Worm (Caenorhabditis elegans) whole organism, L4 larva: Measurements from ENCODE around the gene rpac-40.

Experiments used
- R02D3.7 ChIP-seq: fragments of 150-350 bp; sonication (generic microtip); optimal IDR thresholded peaks from 3 replicates; lab custom pipeline; 2014; ENCODE audit warnings: missing biosample characterization, missing genetic modification characterization
- aly-2 ChIP-seq: sonication (generic microtip); optimal IDR thresholded peaks from 2 replicates; lab custom pipeline; 2018; ENCODE audit warnings: missing biosample characterization, missing genetic modification characterization
- ceh-32 ChIP-seq: sonication (generic microtip); optimal IDR thresholded peaks from 2 replicates; lab custom pipeline; 2016; ENCODE audit warnings: mild to moderate bottlenecking, missing genetic modification characterization, missing compliant biosample characterization; ENCODE audit not compliant: poor library complexity
- ceh-82 ChIP-seq: sonication (generic microtip); optimal IDR thresholded peaks from 2 replicates; lab custom pipeline; 2017; ENCODE audit warnings: missing biosample characterization, missing genetic modification characterization
- dve-1 ChIP-seq: sonication (generic microtip); optimal IDR thresholded peaks from 2 replicates; lab custom pipeline; 2017; ENCODE audit warnings: antibody characterized with exemption, mild to moderate bottlenecking, missing genetic modification characterization, missing compliant biosample characterization; ENCODE audit not compliant: insufficient read depth
- gei-8 ChIP-seq: fragments of 200-800 bp; sonication (Bioruptor generic); optimal IDR thresholded peaks from 2 replicates; lab custom pipeline; 2018; ENCODE audit warnings: mild to moderate bottlenecking, missing genetic modification characterization, missing compliant biosample characterization
- lin-39 ChIP-seq: fragments of 150-350 bp; optimal IDR thresholded peaks from 2 replicates; lab custom pipeline; 2014; ENCODE audit warnings: missing biosample characterization, missing genetic modification reagents, missing genetic modification characterization
- nhr-237 ChIP-seq: sonication (generic microtip); optimal IDR thresholded peaks from 2 replicates; lab custom pipeline; 2017; ENCODE audit warnings: missing biosample characterization, missing genetic modification characterization
- nhr-48 ChIP-seq: sonication (generic microtip); optimal IDR thresholded peaks from 2 replicates; lab custom pipeline; 2016; ENCODE audit warnings: mild to moderate bottlenecking, missing genetic modification characterization, missing compliant biosample characterization
- pha-4 ChIP-seq, 2 experiments: fragments of 150-350 bp in 1 of 2; fragments of 200-800 bp in 1 of 2; sonication (Bioruptor generic) in 1 of 2; IDR thresholded peaks in 1 of 2; optimal IDR thresholded peaks in 1 of 2; 2 replicates each; pipeline versions ENCODE4 v1.3.6 to Lab custom; 2014 to 2022; ENCODE audit warnings: missing genetic modification characterization in 2 of 2, missing genetic modification reagents in 2 of 2, missing biosample characterization in 1 of 2, missing compliant biosample characterization in 1 of 2
- skn-1 ChIP-seq: fragments of 150-350 bp; optimal IDR thresholded peaks from 2 replicates; lab custom pipeline; 2014; ENCODE audit warnings: missing biosample characterization, missing genetic modification characterization
- snpc-4 ChIP-seq: fragments of 150-350 bp; optimal IDR thresholded peaks from 2 replicates; lab custom pipeline; 2014; ENCODE audit warnings: missing biosample characterization, missing genetic modification characterization

DNA sequence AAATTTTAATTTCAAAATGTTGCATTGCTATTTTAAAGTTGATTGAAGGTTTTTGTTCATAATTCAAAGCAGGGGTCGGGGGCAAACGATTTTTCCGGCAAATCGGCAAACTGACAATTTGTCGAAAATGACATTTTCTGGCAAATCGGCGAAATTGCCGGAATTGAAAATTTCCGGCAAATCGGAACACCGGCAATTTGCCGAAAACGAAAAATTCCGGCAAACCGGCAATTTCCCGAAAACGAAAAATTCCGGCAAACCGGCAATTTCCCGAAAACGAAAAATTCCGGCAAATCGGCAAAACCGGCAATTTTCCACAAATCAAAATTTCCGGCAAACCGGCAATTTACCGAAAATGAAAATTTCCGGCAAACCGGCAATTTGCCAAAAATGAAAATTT is 9.1 kb upstream of the rpac-40 start:
- TF ChIP-seq nhr-237 (tag; lab: Kevin White, UChicago): no peak
- no peak for TF ChIP-seq R02D3.7
- no peak for TF ChIP-seq dve-1
- no peak for TF ChIP-seq aly-2
- TF ChIP-seq nhr-48: no peak
- no peak for TF ChIP-seq snpc-4 (tag; lab: Kevin White, UChicago)
- TF ChIP-seq lin-39 (tag; lab: Kevin White, UChicago): no peak
- TF ChIP-seq skn-1 (tag; lab: Kevin White, UChicago): no peak
- no peak for TF ChIP-seq ceh-82
- TF ChIP-seq pha-4 (GFP tag; IDR thresholded peaks at IDR 0.05; lab: Robert Waterston, UW): no peak
- no peak for TF ChIP-seq pha-4 (tag; optimal IDR thresholded peaks at IDR 0.05; lab: Kevin White, UChicago)
- TF ChIP-seq ceh-32 (tag; lab: Kevin White, UChicago): no peak
- peak; percentile 56 for TF ChIP-seq gei-8 (GFP tag; lab: Kevin White, UChicago)
